Worm (Caenorhabditis elegans) whole organism, L3 larva: ENCODE data around the gene F36D4.5.
"Not testable (repeated sequence)": the region's sequence is repeated elsewhere in the genome, so short reads cannot be mapped to it uniquely, and the experiment has no call there.

Source experiments
- R02D3.7 ChIP-seq: fragments of 150-350 bp; optimal IDR thresholded peaks from 2 replicates; lab custom pipeline; 2014; ENCODE audit warnings: missing biosample characterization, missing genetic modification characterization
- ZK546.5 ChIP-seq: sonication (generic microtip); optimal IDR thresholded peaks from 2 replicates; lab custom pipeline; 2017; ENCODE audit warnings: missing biosample characterization, missing genetic modification characterization
- aly-2 ChIP-seq: fragments of 150-350 bp; optimal IDR thresholded peaks from 2 replicates; lab custom pipeline; 2014; ENCODE audit warnings: missing biosample characterization, missing genetic modification characterization
- ceh-28 ChIP-seq: fragments of 150-350 bp; optimal IDR thresholded peaks from 2 replicates; lab custom pipeline; 2014; ENCODE audit warnings: missing biosample characterization, missing genetic modification reagents, missing genetic modification characterization
- ceh-82 ChIP-seq: fragments of 150-350 bp; optimal IDR thresholded peaks from 2 replicates; lab custom pipeline; 2014; ENCODE audit warnings: missing biosample characterization, missing genetic modification characterization
- ceh-9 ChIP-seq: sonication (generic microtip); optimal IDR thresholded peaks from 2 replicates; lab custom pipeline; 2018; ENCODE audit warnings: missing biosample characterization, missing genetic modification characterization
- daf-12 ChIP-seq: fragments of 150-350 bp; optimal IDR thresholded peaks from 2 replicates; lab custom pipeline; 2014; ENCODE audit warnings: missing biosample characterization, missing genetic modification reagents, missing genetic modification characterization
- elt-1 ChIP-seq: fragments of 150-350 bp; optimal IDR thresholded peaks from 2 replicates; lab custom pipeline; 2014; ENCODE audit warnings: missing biosample characterization, missing genetic modification characterization
- elt-2 ChIP-seq: sonication (generic microtip); optimal IDR thresholded peaks from 2 replicates; lab custom pipeline; 2016; ENCODE audit warnings: missing genetic modification reagents, mild to moderate bottlenecking, missing genetic modification characterization, missing compliant biosample characterization
- elt-3 ChIP-seq, 3 experiments: fragments of 150-350 bp in 1 of 3; sonication (generic microtip) in 2 of 3; optimal IDR thresholded peaks; 2 replicates in 2 of 3; 4 replicates in 1 of 3; lab custom pipeline; 2014 to 2017; ENCODE audit warnings: missing biosample characterization in 3 of 3, missing genetic modification characterization in 3 of 3
- eor-1 ChIP-seq, 2 experiments: fragments of 150-350 bp; optimal IDR thresholded peaks; 2 replicates each; lab custom pipeline; 2014 to 2018; ENCODE audit warnings: missing biosample characterization in 2 of 2, missing genetic modification characterization in 2 of 2
- fkh-10 ChIP-seq: sonication (generic microtip); optimal IDR thresholded peaks from 2 replicates; lab custom pipeline; 2017; ENCODE audit warnings: missing biosample characterization, missing genetic modification reagents, missing genetic modification characterization
- fkh-2 ChIP-seq: fragments of 150-350 bp; optimal IDR thresholded peaks from 2 replicates; lab custom pipeline; 2014; ENCODE audit warnings: missing biosample characterization, missing genetic modification reagents, missing genetic modification characterization
- fos-1 ChIP-seq: fragments of 150-350 bp; optimal IDR thresholded peaks from 2 replicates; lab custom pipeline; 2014; ENCODE audit warnings: missing biosample characterization, missing genetic modification characterization
- hmg-11 ChIP-seq: sonication (generic microtip); optimal IDR thresholded peaks from 2 replicates; lab custom pipeline; 2016; ENCODE audit warnings: missing genetic modification characterization, missing compliant biosample characterization
- jun-1 ChIP-seq: fragments of 150-350 bp; optimal IDR thresholded peaks from 2 replicates; lab custom pipeline; 2014; ENCODE audit warnings: missing biosample characterization, missing genetic modification reagents, missing genetic modification characterization
- nfya-1 ChIP-seq: sonication (generic microtip); optimal IDR thresholded peaks from 2 replicates; lab custom pipeline; 2017; ENCODE audit warnings: missing genetic modification characterization, mild to moderate bottlenecking, missing compliant biosample characterization, antibody characterized with exemption, moderate library complexity; ENCODE audit not compliant: insufficient read depth
- nhr-11 ChIP-seq: fragments of 150-350 bp; optimal IDR thresholded peaks from 2 replicates; lab custom pipeline; 2014; ENCODE audit warnings: missing biosample characterization, missing genetic modification characterization
- nhr-12 ChIP-seq: fragments of 150-350 bp; optimal IDR thresholded peaks from 2 replicates; lab custom pipeline; 2014; ENCODE audit warnings: missing biosample characterization, missing genetic modification characterization
- nhr-237 ChIP-seq: fragments of 150-350 bp; optimal IDR thresholded peaks from 2 replicates; lab custom pipeline; 2014; ENCODE audit warnings: missing biosample characterization, missing genetic modification characterization
- nhr-25 ChIP-seq: sonication (generic microtip); optimal IDR thresholded peaks from 2 replicates; lab custom pipeline; 2017; ENCODE audit warnings: missing biosample characterization, missing genetic modification characterization
- nhr-43 ChIP-seq: sonication (generic microtip); optimal IDR thresholded peaks from 2 replicates; lab custom pipeline; 2016; ENCODE audit warnings: mild to moderate bottlenecking, missing genetic modification characterization, missing compliant biosample characterization; ENCODE audit not compliant: poor library complexity, severe bottlenecking
- nhr-67 ChIP-seq: fragments of 150-350 bp; optimal IDR thresholded peaks from 2 replicates; lab custom pipeline; 2014; ENCODE audit warnings: missing biosample characterization, missing genetic modification characterization
- nhr-76 ChIP-seq: fragments of 150-350 bp; sonication (generic microtip); optimal IDR thresholded peaks from 5 replicates; lab custom pipeline; 2014; ENCODE audit warnings: missing biosample characterization, missing genetic modification characterization
- pha-4 ChIP-seq: fragments of 150-350 bp; optimal IDR thresholded peaks from 2 replicates; lab custom pipeline; 2014; ENCODE audit warnings: missing biosample characterization, missing genetic modification reagents, missing genetic modification characterization
- pqm-1 ChIP-seq: fragments of 150-350 bp; optimal IDR thresholded peaks from 2 replicates; lab custom pipeline; 2017; ENCODE audit warnings: missing biosample characterization, missing genetic modification characterization, inconsistent platforms
- sea-2 ChIP-seq: fragments of 150-350 bp; sonication (generic microtip); optimal IDR thresholded peaks from 4 replicates; lab custom pipeline; 2014; ENCODE audit warnings: missing biosample characterization, missing genetic modification reagents, missing genetic modification characterization
- skn-1 ChIP-seq: fragments of 150-350 bp; optimal IDR thresholded peaks from 2 replicates; lab custom pipeline; 2014; ENCODE audit warnings: missing biosample characterization, missing genetic modification characterization
- unc-39 ChIP-seq: sonication (generic microtip); optimal IDR thresholded peaks from 4 replicates; lab custom pipeline; 2017; ENCODE audit warnings: missing biosample characterization, missing genetic modification characterization
- zag-1 ChIP-seq: fragments of 150-350 bp; optimal IDR thresholded peaks from 2 replicates; lab custom pipeline; 2014; ENCODE audit warnings: missing biosample characterization, missing genetic modification characterization
- ztf-4 ChIP-seq: fragments of 150-350 bp; optimal IDR thresholded peaks from 2 replicates; lab custom pipeline; 2014; ENCODE audit warnings: missing biosample characterization, missing genetic modification characterization

The F36D4.5 gene

DNA sequence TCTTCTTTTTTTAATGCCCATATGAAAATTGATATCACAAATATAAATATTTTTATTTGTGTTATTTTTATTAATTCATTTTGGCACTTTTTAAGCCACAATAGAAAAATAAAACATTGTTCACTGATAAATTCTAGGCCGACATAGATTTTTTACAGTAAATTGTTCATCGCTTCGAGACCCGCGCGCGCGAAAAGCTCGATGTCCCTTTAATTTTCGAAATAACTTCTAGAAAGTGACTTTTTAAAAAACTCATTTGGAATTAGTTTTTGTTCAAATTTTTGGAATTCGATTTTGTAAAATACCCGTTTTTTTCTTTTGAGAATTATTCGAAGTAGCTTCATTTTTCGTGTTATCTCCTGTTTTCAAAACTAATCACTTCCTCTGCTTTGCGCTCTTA, 41.3 kb downstream of the F36D4.5 start:
- TF ChIP-seq nhr-76 (tag; lab: Kevin White, UChicago) (no peak), nhr-67 (tag; lab: Kevin White, UChicago) (no peak), fos-1 (no peak), ztf-4 (tag; lab: Kevin White, UChicago) (no peak), nhr-12 (no peak), pqm-1 (tag; lab: Kevin White, UChicago) (no peak), daf-12 (tag; lab: Kevin White, UChicago) (no peak), jun-1 (tag; lab: Kevin White, UChicago) (no peak), nhr-11 (tag; lab: Kevin White, UChicago) (no peak), nhr-25 (tag; lab: Kevin White, UChicago) (no peak), fkh-10 (GFP tag; lab: Kevin White, UChicago) (no peak), pha-4 (tag; lab: Kevin White, UChicago) (no peak), ceh-82 (tag; lab: Kevin White, UChicago) (no peak), aly-2 (tag; lab: Kevin White, UChicago) (no peak), ceh-9 (tag; lab: Kevin White, UChicago) (no peak), nhr-43 (tag; lab: Kevin White, UChicago) (no peak), skn-1 (no peak)
- TF ChIP-seq, all 47 proteins: peak for 0

ce11 chrV:9382538-9383328, 42.9 kb downstream of the F36D4.5 start:
- TF ChIP-seq unc-39 (no peak), aly-2 (tag; lab: Kevin White, UChicago) (no peak), zag-1 (tag; lab: Kevin White, UChicago) (no peak), elt-2 (tag; lab: Kevin White, UChicago) (peak; percentile 43), elt-1 (tag; lab: Kevin White, UChicago) (no peak), pha-4 (tag; lab: Kevin White, UChicago) (peak; percentile 55), ceh-28 (tag; lab: Kevin White, UChicago) (no peak), sea-2 (GFP tag; lab: Kevin White, UChicago) (no peak)
- TF ChIP-seq, all 47 proteins: peak for 2

- TF ChIP-seq nhr-12 (no peak), jun-1 (tag; lab: Kevin White, UChicago) (no peak), nhr-11 (tag; lab: Kevin White, UChicago) (no peak), eor-1 (tag; optimal IDR thresholded peaks at IDR 0.05; lab: Kevin White, UChicago) (no peak), skn-1 (no peak), R02D3.7 (tag; lab: Kevin White, UChicago) (no peak), ceh-82 (tag; lab: Kevin White, UChicago) (no peak), fkh-2 (no peak), ceh-9 (tag; lab: Kevin White, UChicago) (no peak)
Observed at ce11 chrV:9381846-9382363, 43.7 kb downstream of the F36D4.5 start, which contains the start of gene E02C12.12. Gene E02C12.12, minus strand, starts transcription at chrV:9382313.

DNA sequence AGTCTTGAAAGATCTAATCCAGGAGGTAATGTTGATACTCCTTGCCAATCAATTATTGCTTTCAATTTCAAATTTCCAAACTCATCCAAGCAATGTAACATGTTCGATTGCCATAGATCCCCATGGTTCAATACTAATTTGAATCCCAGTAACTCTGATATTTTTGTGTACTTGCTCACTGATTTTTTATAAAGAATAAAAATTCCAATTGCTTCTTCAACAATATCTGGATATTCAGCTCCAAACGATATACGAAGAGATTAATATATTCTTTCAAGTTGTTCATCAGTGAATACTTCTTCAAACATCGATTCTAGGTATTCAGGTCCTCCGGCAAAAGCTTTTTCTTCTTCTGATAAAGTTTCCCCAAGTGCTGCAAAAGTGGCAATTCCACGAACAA, 45.8 kb downstream of the F36D4.5 start, which contains the start of gene E02C12.11:
TSS of gene E02C12.11 (minus strand) at position 101 of the 400 bp plus-strand sequence.
- not testable (repeated sequence) for TF ChIP-seq hmg-11 (tag; lab: Kevin White, UChicago); elt-3 (tag; optimal IDR thresholded peaks at IDR 0.05; lab: Kevin White, UChicago); ceh-82 (tag; lab: Kevin White, UChicago)

- no peak for TF ChIP-seq zag-1 (tag; lab: Kevin White, UChicago)
- no peak for TF ChIP-seq ZK546.5 (tag; lab: Kevin White, UChicago)
- no peak for TF ChIP-seq nfya-1 (tag; lab: Kevin White, UChicago)
- no peak for TF ChIP-seq nhr-25 (tag; lab: Kevin White, UChicago)
- no peak for TF ChIP-seq jun-1 (tag; lab: Kevin White, UChicago)
- TF ChIP-seq nhr-237 (tag; lab: Kevin White, UChicago) = no peak
- no peak for TF ChIP-seq nhr-12
- TF ChIP-seq, all 47 proteins: peak for 0
Observed at ce11 chrV:9378335-9378734, 47.3 kb downstream of the F36D4.5 start, which contains the start of gene E02C12.10. Gene E02C12.10, minus strand, starts transcription at chrV:9378409.
